Fruit fly (Drosophila melanogaster) whole organism, embryonic: ENCODE data around the gene sqh.

Source experiments
- Ada2b ChIP-seq: fragments of 200-800 bp; sonication (Bioruptor generic); IDR thresholded peaks from 2 replicates; pipeline ENCODE4 v1.3.6; 2022; ENCODE audit warnings: missing biosample characterization, missing genetic modification characterization
- CG10654 ChIP-seq: fragments of 200-800 bp; sonication (Bioruptor generic); optimal IDR thresholded peaks from 2 replicates; lab custom pipeline; 2016; ENCODE audit warnings: missing biosample characterization, missing genetic modification characterization
- CG10959 ChIP-seq: fragments of 200-800 bp; sonication (Bioruptor generic); IDR thresholded peaks from 2 replicates; pipeline ENCODE4 v1.3.6; 2022; ENCODE audit warnings: missing biosample characterization, missing genetic modification characterization
- CG11560 ChIP-seq: fragments of 200-800 bp; sonication (Bioruptor generic); IDR thresholded peaks from 3 replicates; pipeline ENCODE4 v1.3.6; 2022; ENCODE audit warnings: missing biosample characterization, missing genetic modification characterization
- CG11695 ChIP-seq: fragments of 200-800 bp; sonication (Bioruptor generic); IDR thresholded peaks from 3 replicates; pipeline ENCODE4 v1.3.6; 2022; ENCODE audit warnings: missing biosample characterization, missing genetic modification characterization
- CG12104 ChIP-seq: fragments of 200-800 bp; sonication (Bioruptor generic); optimal IDR thresholded peaks from 3 replicates; lab custom pipeline; 2016; ENCODE audit warnings: missing biosample characterization, missing genetic modification characterization
- CG12391 ChIP-seq: fragments of 200-800 bp; sonication (Bioruptor generic); optimal IDR thresholded peaks from 3 replicates; lab custom pipeline; 2018; ENCODE audit warnings: missing biosample characterization, mild to moderate bottlenecking, missing genetic modification characterization, moderate library complexity
- CG12744 ChIP-seq: fragments of 200-800 bp; sonication (Bioruptor generic); optimal IDR thresholded peaks from 2 replicates; lab custom pipeline; 2016; ENCODE audit warnings: missing biosample characterization, missing genetic modification characterization
- CG14014 ChIP-seq: fragments of 200-800 bp; sonication (Bioruptor generic); IDR thresholded peaks from 2 replicates; pipeline ENCODE4 v1.3.6; 2022; ENCODE audit warnings: missing biosample characterization, missing genetic modification characterization
- CG15011 ChIP-seq: fragments of 200-800 bp; sonication (Bioruptor generic); optimal IDR thresholded peaks from 3 replicates; lab custom pipeline; 2018; ENCODE audit warnings: missing biosample characterization, mild to moderate bottlenecking, missing genetic modification characterization
- CG1647 ChIP-seq: fragments of 200-800 bp; sonication (Bioruptor generic); optimal IDR thresholded peaks from 3 replicates; lab custom pipeline; 2016; ENCODE audit warnings: missing biosample characterization, missing genetic modification characterization
- CG16863 ChIP-seq: fragments of 200-800 bp; sonication (Bioruptor generic); optimal IDR thresholded peaks from 3 replicates; lab custom pipeline; 2016; ENCODE audit warnings: missing biosample characterization, missing genetic modification characterization
- CG1792 ChIP-seq: fragments of 200-800 bp; sonication (Bioruptor generic); optimal IDR thresholded peaks from 2 replicates; lab custom pipeline; 2016; ENCODE audit warnings: missing biosample characterization, missing genetic modification characterization
- CG2712 ChIP-seq: fragments of 200-800 bp; optimal IDR thresholded peaks from 3 replicates; lab custom pipeline; 2019; ENCODE audit warnings: missing biosample characterization, mild to moderate bottlenecking, missing genetic modification characterization, moderate library complexity
- CG31365 ChIP-seq: fragments of 200-800 bp; sonication (Bioruptor generic); optimal IDR thresholded peaks from 2 replicates; lab custom pipeline; 2018; ENCODE audit warnings: missing biosample characterization, mild to moderate bottlenecking, missing genetic modification characterization
- CG43689 ChIP-seq: fragments of 200-800 bp; sonication (Bioruptor generic); IDR thresholded peaks from 2 replicates; pipeline ENCODE4 v1.3.6; 2022; ENCODE audit warnings: missing biosample characterization, missing genetic modification characterization
- CG4854 ChIP-seq: fragments of 200-800 bp; sonication (Bioruptor generic); optimal IDR thresholded peaks from 2 replicates; lab custom pipeline; 2016; ENCODE audit warnings: missing biosample characterization, missing genetic modification characterization, inconsistent platforms
- CG5180 ChIP-seq: fragments of 200-800 bp; sonication (Bioruptor generic); optimal IDR thresholded peaks from 3 replicates; lab custom pipeline; 2017; ENCODE audit warnings: missing biosample characterization, missing genetic modification characterization, mild to moderate bottlenecking, moderate library complexity, missing genetic modification reagents
- CG6254 ChIP-seq: fragments of 200-800 bp; sonication (Bioruptor generic); optimal IDR thresholded peaks from 3 replicates; lab custom pipeline; 2017; ENCODE audit warnings: mild to moderate bottlenecking, missing biosample characterization, missing genetic modification reagents, missing genetic modification characterization
- CG8281 ChIP-seq: fragments of 200-800 bp; sonication (Bioruptor generic); optimal IDR thresholded peaks from 2 replicates; lab custom pipeline; 2018; ENCODE audit warnings: missing biosample characterization, mild to moderate bottlenecking, missing genetic modification characterization, moderate library complexity
- CG8924 ChIP-seq: fragments of 200-800 bp; optimal IDR thresholded peaks from 3 replicates; lab custom pipeline; 2019; ENCODE audit warnings: missing biosample characterization, mild to moderate bottlenecking, missing genetic modification characterization, moderate library complexity
- CHES-1-like ChIP-seq: fragments of 200-800 bp; sonication (Bioruptor generic); optimal IDR thresholded peaks from 2 replicates; lab custom pipeline; 2016; ENCODE audit warnings: missing biosample characterization, missing genetic modification characterization
- Elba2 ChIP-seq: fragments of 200-800 bp; sonication (Bioruptor generic); optimal IDR thresholded peaks from 3 replicates; lab custom pipeline; 2016; ENCODE audit warnings: missing biosample characterization, missing genetic modification characterization
- Fer2 ChIP-seq: fragments of 200-800 bp; sonication (Bioruptor generic); optimal IDR thresholded peaks from 2 replicates; lab custom pipeline; 2018; ENCODE audit warnings: missing biosample characterization, mild to moderate bottlenecking, missing genetic modification characterization, moderate library complexity
- HLH3B ChIP-seq: fragments of 200-800 bp; sonication (Bioruptor generic); IDR thresholded peaks from 2 replicates; pipeline ENCODE4 v1.3.6; 2022; ENCODE audit warnings: missing biosample characterization, missing genetic modification characterization
- HmgZ ChIP-seq: fragments of 200-800 bp; sonication (Bioruptor generic); optimal IDR thresholded peaks from 2 replicates; lab custom pipeline; 2018; ENCODE audit warnings: missing biosample characterization, mild to moderate bottlenecking, missing genetic modification characterization
- NK7.1 ChIP-seq: fragments of 200-800 bp; sonication (Bioruptor generic); optimal IDR thresholded peaks from 3 replicates; lab custom pipeline; 2016; ENCODE audit warnings: missing biosample characterization, missing genetic modification characterization
- Oaz ChIP-seq: fragments of 200-800 bp; sonication (Bioruptor generic); IDR thresholded peaks from 2 replicates; pipeline ENCODE4 v1.3.6; 2022; ENCODE audit warnings: missing biosample characterization, missing genetic modification characterization
- Ptx1 ChIP-seq: fragments of 200-800 bp; sonication (Bioruptor generic); IDR thresholded peaks from 2 replicates; pipeline ENCODE4 v1.3.6; 2022; ENCODE audit warnings: missing biosample characterization, missing genetic modification characterization
- Trl ChIP-seq, 3 experiments: fragments of >200 bp in 2 of 3; fragments of 200-800 bp in 1 of 3; sonication (Bioruptor generic) in 1 of 3; optimal IDR thresholded peaks; 2 replicates in 1 of 3; 3 replicates in 2 of 3; lab custom pipeline; 2016 to 2017; ENCODE audit warnings: missing biosample characterization in 1 of 3, missing genetic modification characterization in 1 of 3
- ara ChIP-seq: fragments of 200-800 bp; sonication (Bioruptor generic); IDR thresholded peaks from 2 replicates; pipeline ENCODE4 v1.3.6; 2022; ENCODE audit warnings: missing biosample characterization, missing genetic modification characterization
- bbx ChIP-seq: fragments of 200-800 bp; sonication (Bioruptor generic); IDR thresholded peaks from 2 replicates; pipeline ENCODE4 v1.3.6; 2022; ENCODE audit warnings: missing biosample characterization, missing genetic modification characterization; ENCODE audit not compliant: partially characterized antibody
- dpn ChIP-seq, 2 experiments: fragments of 200-800 bp; sonication (Bioruptor generic); optimal IDR thresholded peaks; 3 replicates each; lab custom pipeline; 2016; ENCODE audit warnings: missing biosample characterization in 2 of 2, missing genetic modification characterization in 2 of 2
- ems ChIP-seq: fragments of 200-800 bp; sonication (Bioruptor generic); optimal IDR thresholded peaks from 3 replicates; lab custom pipeline; 2016; ENCODE audit warnings: missing biosample characterization, missing genetic modification characterization
- esg ChIP-seq: fragments of 200-800 bp; sonication (Bioruptor generic); conservative IDR thresholded peaks from 2 replicates; pipeline ENCODE4 v1.3.6; 2022; ENCODE audit warnings: missing biosample characterization, missing genetic modification characterization
- fru ChIP-seq: fragments of >200 bp; optimal IDR thresholded peaks from 2 replicates; lab custom pipeline; 2017
- gem ChIP-seq: fragments of 200-800 bp; sonication (Bioruptor generic); optimal IDR thresholded peaks from 2 replicates; lab custom pipeline; 2019; ENCODE audit warnings: missing biosample characterization, mild to moderate bottlenecking, missing genetic modification characterization, moderate library complexity
- gt ChIP-seq: fragments of 200-800 bp; sonication (Bioruptor generic); IDR thresholded peaks from 2 replicates; pipeline ENCODE4 v1.3.6; 2022; ENCODE audit warnings: missing biosample characterization, missing genetic modification characterization
- hbn ChIP-seq: fragments of 200-800 bp; sonication (Bioruptor generic); IDR thresholded peaks from 2 replicates; pipeline ENCODE4 v1.3.6; 2022; ENCODE audit warnings: missing biosample characterization, missing genetic modification characterization; ENCODE audit not compliant: partially characterized antibody
- hth ChIP-seq: fragments of >200 bp; optimal IDR thresholded peaks from 2 replicates; lab custom pipeline; 2017; ENCODE audit warnings: inconsistent platforms
- lmd ChIP-seq: fragments of 200-800 bp; sonication (Bioruptor generic); IDR thresholded peaks from 2 replicates; pipeline ENCODE4 v1.3.6; 2022; ENCODE audit warnings: missing biosample characterization, missing genetic modification characterization
- odd ChIP-seq: fragments of 200-800 bp; sonication (Bioruptor generic); optimal IDR thresholded peaks from 2 replicates; lab custom pipeline; 2017; ENCODE audit warnings: missing biosample characterization, mild to moderate bottlenecking, missing genetic modification characterization
- pfk ChIP-seq: fragments of 200-800 bp; sonication (Bioruptor generic); optimal IDR thresholded peaks from 2 replicates; lab custom pipeline; 2018; ENCODE audit warnings: missing biosample characterization, mild to moderate bottlenecking, missing genetic modification characterization, moderate library complexity
- psq ChIP-seq: fragments of 200-800 bp; sonication (Bioruptor generic); optimal IDR thresholded peaks from 2 replicates; lab custom pipeline; 2017; ENCODE audit warnings: missing biosample characterization, missing genetic modification characterization
- pum ChIP-seq: fragments of 200-800 bp; sonication (Bioruptor generic); optimal IDR thresholded peaks from 2 replicates; lab custom pipeline; 2016; ENCODE audit warnings: missing biosample characterization, missing genetic modification characterization
- row ChIP-seq: fragments of 200-800 bp; sonication (Bioruptor generic); IDR thresholded peaks from 3 replicates; pipeline ENCODE4 v1.3.6; 2022; ENCODE audit warnings: missing biosample characterization, missing genetic modification characterization
- shn ChIP-seq: fragments of 200-800 bp; sonication (Bioruptor generic); optimal IDR thresholded peaks from 3 replicates; lab custom pipeline; 2016; ENCODE audit warnings: missing biosample characterization, missing genetic modification characterization
- sim ChIP-seq: fragments of 200-800 bp; sonication (Bioruptor generic); IDR thresholded peaks from 2 replicates; pipeline ENCODE4 v1.3.6; 2022; ENCODE audit warnings: missing biosample characterization, missing genetic modification characterization
- tgo ChIP-seq: fragments of 200-800 bp; sonication (Bioruptor generic); IDR thresholded peaks from 3 replicates; pipeline ENCODE4 v1.3.6; 2022; ENCODE audit warnings: missing biosample characterization, missing genetic modification characterization
- tll ChIP-seq, 2 experiments: fragments of 200-800 bp in 1 of 2; fragments of >200 bp in 1 of 2; sonication (Bioruptor generic) in 1 of 2; optimal IDR thresholded peaks; 2 replicates each; lab custom pipeline; 2017 to 2019; ENCODE audit warnings: missing biosample characterization in 2 of 2, missing genetic modification characterization in 2 of 2, mild to moderate bottlenecking in 1 of 2, moderate library complexity in 1 of 2
- unc-4 ChIP-seq: fragments of 200-800 bp; sonication (Bioruptor generic); IDR thresholded peaks from 2 replicates; pipeline ENCODE4 v1.3.6; 2022; ENCODE audit warnings: missing biosample characterization, missing genetic modification characterization; ENCODE audit not compliant: partially characterized antibody
- z ChIP-seq: fragments of 200-800 bp; sonication (Bioruptor generic); IDR thresholded peaks from 3 replicates; pipeline ENCODE4 v1.3.6; 2022; ENCODE audit warnings: missing biosample characterization, missing genetic modification characterization

Gene sqh

dm6 chrX:6255414-6255915, 30.5 kb upstream of the sqh start, which contains the start of the genes Rbcn-3A and Spx (continued):
- TF ChIP-seq lmd (GFP tag; lab: Robert Waterston, UW) (no peak; the same call in 1 of the 2 replicates), CG10654 (GFP tag; lab: Kevin White, UChicago) (no peak), CG1647 (GFP tag; lab: Kevin White, UChicago) (no peak), CG6254 (GFP tag; lab: Kevin White, UChicago) (no peak), CG12391 (peak; percentile 68), z (no peak), Elba2 (GFP tag; lab: Kevin White, UChicago) (no peak), bbx (GFP tag; lab: Robert Waterston, UW) (peak; percentile 79), CG11560 (tag; lab: Robert Waterston, UW) (no peak), sim (GFP tag; lab: Robert Waterston, UW) (no peak), gt (GFP tag; lab: Robert Waterston, UW) (no peak), unc-4 (GFP tag; lab: Robert Waterston, UW) (peak; percentile 93), Oaz (GFP tag; lab: Robert Waterston, UW) (no peak), ara (no peak), psq (GFP tag; lab: Kevin White, UChicago) (no peak), HmgZ (tag; lab: Kevin White, UChicago) (no peak), dpn (GFP tag; optimal IDR thresholded peaks at IDR 0.05; lab: Kevin White, UChicago) (peak in 1 of 2 experiments; percentile 44), CG5180 (no peak), shn (GFP tag; lab: Kevin White, UChicago) (no peak), hbn (GFP tag; lab: Robert Waterston, UW) (peak; percentile 78), NK7.1 (no peak), CG2712 (tag; lab: Kevin White, UChicago) (peak; percentile 49), CG4854 (GFP tag; lab: Kevin White, UChicago) (no peak), CG31365 (tag; lab: Kevin White, UChicago) (no peak), pum (no peak), Trl (optimal IDR thresholded peaks at IDR 0.05; lab: Kevin White, UChicago) (no peak), Trl (GFP tag; optimal IDR thresholded peaks at IDR 0.05; lab: Kevin White, UChicago) (no peak), CHES-1-like (GFP tag; lab: Kevin White, UChicago) (no peak), esg (no peak), CG16863 (GFP tag; lab: Kevin White, UChicago) (no peak), tll (GFP tag; optimal IDR thresholded peaks at IDR 0.05; lab: Kevin White, UChicago) (no peak), row (GFP tag; lab: Robert Waterston, UW) (peak; percentile 81), pfk (GFP tag; lab: Kevin White, UChicago) (no peak), CG1792 (no peak), hth (lab: Kevin White, UChicago) (no peak), odd (GFP tag; lab: Kevin White, UChicago) (no peak), Ptx1 (GFP tag; lab: Robert Waterston, UW) (peak; percentile 47), CG11695 (GFP tag; lab: Robert Waterston, UW) (no peak), CG10959 (GFP tag; lab: Robert Waterston, UW) (no peak), CG12104 (no peak), Fer2 (no peak), HLH3B (GFP tag; lab: Robert Waterston, UW) (no peak), CG12744 (GFP tag; lab: Kevin White, UChicago) (no peak), CG8281 (tag; lab: Kevin White, UChicago) (no peak), CG8924 (tag; lab: Kevin White, UChicago) (peak; percentile 52), gem (tag; lab: Kevin White, UChicago) (peak; percentile 61), tgo (GFP tag; lab: Robert Waterston, UW) (peak; percentile 28; the same call in 1 of the 3 replicates), CG43689 (no peak), ems (GFP tag; lab: Kevin White, UChicago) (no peak), Ada2b (GFP tag; lab: Robert Waterston, UW) (no peak), CG14014 (GFP tag; lab: Robert Waterston, UW) (no peak), fru (no peak), CG15011 (no peak)
